Worm (Caenorhabditis elegans) whole organism, mixed stage, embryonic: ENCODE measurements around the gene T06E8.2.

Experiments
- blmp-1 ChIP-seq: fragments of 150-350 bp; optimal IDR thresholded peaks from 2 replicates; lab custom pipeline; 2014; ENCODE audit warnings: missing biosample characterization, missing genetic modification characterization
- ceh-39 ChIP-seq: fragments of 150-350 bp; optimal IDR thresholded peaks from 2 replicates; lab custom pipeline; 2014; ENCODE audit warnings: missing biosample characterization, missing genetic modification characterization
- ceh-43 ChIP-seq: fragments of 200-800 bp; sonication (Bioruptor generic); optimal IDR thresholded peaks from 2 replicates; lab custom pipeline; 2018; ENCODE audit warnings: mild to moderate bottlenecking, missing genetic modification characterization, moderate library complexity, missing compliant biosample characterization
- ceh-83 ChIP-seq: fragments of 200-800 bp; sonication (Bioruptor generic); optimal IDR thresholded peaks from 2 replicates; lab custom pipeline; 2018; ENCODE audit warnings: mild to moderate bottlenecking, missing genetic modification characterization, missing compliant biosample characterization
- ces-1 ChIP-seq: fragments of 150-350 bp; optimal IDR thresholded peaks from 2 replicates; lab custom pipeline; 2014; ENCODE audit warnings: missing biosample characterization, missing genetic modification reagents, missing genetic modification characterization
- cnd-1 ChIP-seq: fragments of 200-800 bp; sonication (Bioruptor generic); optimal IDR thresholded peaks from 2 replicates; lab custom pipeline; 2018; ENCODE audit warnings: mild to moderate bottlenecking, missing genetic modification characterization, missing compliant biosample characterization
- drap-1 ChIP-seq: fragments of 200-800 bp; sonication (Bioruptor generic); optimal IDR thresholded peaks from 3 replicates; lab custom pipeline; 2018; ENCODE audit warnings: mild to moderate bottlenecking, missing genetic modification characterization, missing compliant biosample characterization
- elt-1 ChIP-seq: sonication (generic microtip); optimal IDR thresholded peaks from 2 replicates; lab custom pipeline; 2017; ENCODE audit warnings: missing genetic modification characterization, mild to moderate bottlenecking, missing compliant biosample characterization, antibody characterized with exemption, moderate library complexity, borderline replicate concordance; ENCODE audit not compliant: insufficient read depth
- elt-3 ChIP-seq: fragments of 150-350 bp; optimal IDR thresholded peaks from 2 replicates; lab custom pipeline; 2014; ENCODE audit warnings: missing biosample characterization, missing genetic modification characterization
- flh-1 ChIP-seq: fragments of 200-800 bp; sonication (Bioruptor generic); optimal IDR thresholded peaks from 2 replicates; lab custom pipeline; 2018; ENCODE audit warnings: mild to moderate bottlenecking, missing genetic modification characterization, moderate library complexity, missing compliant biosample characterization
- ham-2 ChIP-seq: fragments of 200-800 bp; sonication (Bioruptor generic); optimal IDR thresholded peaks from 2 replicates; lab custom pipeline; 2018; ENCODE audit warnings: mild to moderate bottlenecking, missing genetic modification characterization, missing compliant biosample characterization
- lin-13 ChIP-seq: fragments of 150-350 bp; optimal IDR thresholded peaks from 2 replicates; lab custom pipeline; 2014; ENCODE audit warnings: missing biosample characterization, missing genetic modification characterization
- lsy-2 ChIP-seq: fragments of 150-350 bp; optimal IDR thresholded peaks from 2 replicates; lab custom pipeline; 2014; ENCODE audit warnings: missing biosample characterization, missing genetic modification characterization
- mab-5 ChIP-seq: fragments of 150-350 bp; optimal IDR thresholded peaks from 2 replicates; lab custom pipeline; 2014; ENCODE audit warnings: missing biosample characterization, missing genetic modification characterization
- mep-1 ChIP-seq: fragments of 150-350 bp; optimal IDR thresholded peaks from 2 replicates; lab custom pipeline; 2017; ENCODE audit warnings: missing biosample characterization, missing genetic modification reagents, missing genetic modification characterization, inconsistent platforms
- mls-2 ChIP-seq: sonication (generic microtip); optimal IDR thresholded peaks from 2 replicates; lab custom pipeline; 2016; ENCODE audit warnings: mild to moderate bottlenecking, missing genetic modification characterization, moderate library complexity, missing compliant biosample characterization
- nhr-12 ChIP-seq: fragments of 150-350 bp; optimal IDR thresholded peaks from 2 replicates; lab custom pipeline; 2014; ENCODE audit warnings: missing biosample characterization, missing genetic modification characterization
- nhr-2 ChIP-seq: fragments of 150-350 bp; optimal IDR thresholded peaks from 2 replicates; lab custom pipeline; 2014; ENCODE audit warnings: missing biosample characterization, missing genetic modification characterization
- nhr-237 ChIP-seq: fragments of 150-350 bp; optimal IDR thresholded peaks from 2 replicates; lab custom pipeline; 2014; ENCODE audit warnings: missing biosample characterization, missing genetic modification characterization
- nhr-28 ChIP-seq: fragments of 150-350 bp; optimal IDR thresholded peaks from 2 replicates; lab custom pipeline; 2014; ENCODE audit warnings: missing biosample characterization, missing genetic modification characterization
- nhr-76 ChIP-seq: sonication (generic microtip); optimal IDR thresholded peaks from 2 replicates; lab custom pipeline; 2017; ENCODE audit warnings: missing biosample characterization, missing genetic modification characterization
- sem-2 ChIP-seq: fragments of 200-800 bp; sonication (Bioruptor generic); optimal IDR thresholded peaks from 2 replicates; lab custom pipeline; 2018; ENCODE audit warnings: mild to moderate bottlenecking, missing genetic modification characterization, missing compliant biosample characterization
- snpc-4 ChIP-seq: fragments of 150-350 bp; optimal IDR thresholded peaks from 2 replicates; lab custom pipeline; 2014; ENCODE audit warnings: missing biosample characterization, missing genetic modification characterization
- unc-120 ChIP-seq: sonication (generic microtip); optimal IDR thresholded peaks from 2 replicates; lab custom pipeline; 2017; ENCODE audit warnings: missing genetic modification characterization, missing compliant biosample characterization; ENCODE audit not compliant: poor library complexity, severe bottlenecking
- unc-39 ChIP-seq: fragments of 150-350 bp; optimal IDR thresholded peaks from 2 replicates; lab custom pipeline; 2014; ENCODE audit warnings: missing biosample characterization, missing genetic modification characterization
- unc-62 ChIP-seq: fragments of 150-350 bp; optimal IDR thresholded peaks from 2 replicates; lab custom pipeline; 2014; ENCODE audit warnings: missing biosample characterization, missing genetic modification reagents, missing genetic modification characterization
- zip-8 ChIP-seq: fragments of 150-350 bp; optimal IDR thresholded peaks from 2 replicates; lab custom pipeline; 2014; ENCODE audit warnings: missing biosample characterization, missing genetic modification characterization
- ztf-11 ChIP-seq: fragments of 150-350 bp; optimal IDR thresholded peaks from 2 replicates; lab custom pipeline; 2014; ENCODE audit warnings: missing biosample characterization, missing genetic modification characterization

Gene T06E8.2

ce11 chrV:10019083-10019624 lies 17.1 kb downstream of the T06E8.2 start:
- TF ChIP-seq unc-62 (no peak), elt-3 (tag; lab: Kevin White, UChicago) (no peak), elt-1 (tag; lab: Kevin White, UChicago) (no peak), snpc-4 (tag; lab: Kevin White, UChicago) (no peak), ces-1 (GFP tag; lab: Kevin White, UChicago) (no peak), nhr-76 (tag; lab: Kevin White, UChicago) (no peak), drap-1 (no peak), lin-13 (tag; lab: Kevin White, UChicago) (no peak), ztf-11 (no peak), nhr-237 (tag; lab: Kevin White, UChicago) (no peak), unc-39 (tag; lab: Kevin White, UChicago) (no peak), nhr-28 (tag; lab: Kevin White, UChicago) (no peak), sem-2 (GFP tag; lab: Kevin White, UChicago) (no peak), unc-120 (tag; lab: Kevin White, UChicago) (no peak), mls-2 (tag; lab: Kevin White, UChicago) (no peak), mep-1 (tag; lab: Kevin White, UChicago) (no peak)

- TF ChIP-seq nhr-28 (tag; lab: Kevin White, UChicago): no peak
- TF ChIP-seq mls-2 (tag; lab: Kevin White, UChicago): no peak
- TF ChIP-seq blmp-1 (tag; lab: Kevin White, UChicago): no peak
- TF ChIP-seq elt-3 (tag; lab: Kevin White, UChicago): no peak
- TF ChIP-seq lsy-2 (tag; lab: Kevin White, UChicago): no peak
- no peak for TF ChIP-seq ceh-39 (tag; lab: Kevin White, UChicago)
- no peak for TF ChIP-seq nhr-76 (tag; lab: Kevin White, UChicago)
- no peak for TF ChIP-seq sem-2 (GFP tag; lab: Kevin White, UChicago)
- TF ChIP-seq unc-120 (tag; lab: Kevin White, UChicago): no peak
- TF ChIP-seq snpc-4 (tag; lab: Kevin White, UChicago): no peak
- no peak for TF ChIP-seq nhr-2 (tag; lab: Kevin White, UChicago)
Measured at ce11 chrV:10018291-10018690, 17.9 kb downstream of the T06E8.2 start.

ce11 chrV:10012639-10013038 lies 23.6 kb downstream of the T06E8.2 start:
- TF ChIP-seq lsy-2 (tag; lab: Kevin White, UChicago) (no peak), ceh-83 (GFP tag; lab: Kevin White, UChicago) (no peak), elt-3 (tag; lab: Kevin White, UChicago) (peak; percentile 38)

- TF ChIP-seq nhr-12 (tag; lab: Kevin White, UChicago): no peak
- no peak for TF ChIP-seq flh-1 (GFP tag; lab: Kevin White, UChicago)
- TF ChIP-seq ceh-43 (GFP tag; lab: Kevin White, UChicago): no peak
Measured at ce11 chrV:10011623-10012022, 24.6 kb downstream of the T06E8.2 start, which contains the start of gene lea-1. Gene lea-1, plus strand, starts transcription at chrV:10011923.

- TF ChIP-seq nhr-237 (tag; lab: Kevin White, UChicago) (no peak), ces-1 (GFP tag; lab: Kevin White, UChicago) (no peak), zip-8 (tag; lab: Kevin White, UChicago) (peak; percentile 95), sem-2 (GFP tag; lab: Kevin White, UChicago) (no peak), nhr-12 (tag; lab: Kevin White, UChicago) (no peak), unc-120 (tag; lab: Kevin White, UChicago) (no peak), ceh-43 (GFP tag; lab: Kevin White, UChicago) (no peak), mab-5 (no peak)
Measured at ce11 chrV:10007484-10007883, 28.7 kb downstream of the T06E8.2 start.

ce11 chrV:10006374-10006773 lies 29.8 kb downstream of the T06E8.2 start:
- no peak for TF ChIP-seq nhr-237 (tag; lab: Kevin White, UChicago)
- no peak for TF ChIP-seq unc-62
- TF ChIP-seq unc-120 (tag; lab: Kevin White, UChicago): no peak
- TF ChIP-seq cnd-1: no peak
- no peak for TF ChIP-seq elt-3 (tag; lab: Kevin White, UChicago)
- TF ChIP-seq lin-13 (tag; lab: Kevin White, UChicago): no peak
- TF ChIP-seq ceh-39 (tag; lab: Kevin White, UChicago): no peak
- TF ChIP-seq ham-2 (GFP tag; lab: Kevin White, UChicago): no peak
- TF ChIP-seq drap-1: no peak
